Fruit fly (Drosophila melanogaster): ENCODE measurements around the gene CG32110.

dm6 chr3L:12780997-12781396 is 27.5 kb upstream of the CG32110 start, which contains the start of the genes CG10969 and CG17666:
- TF ChIP-seq Mnt (GFP tag; optimal IDR thresholded peaks at IDR 0.05) (no peak), CG7045 (GFP tag; optimal IDR thresholded peaks at IDR 0.05) (no peak), toe (GFP tag; optimal IDR thresholded peaks at IDR 0.05) (no peak), CG14711 (tag; optimal IDR thresholded peaks at IDR 0.05) (no peak), CG5204 (GFP tag; optimal IDR thresholded peaks at IDR 0.05) (no peak)

Measured in whole organism, adult.